Worm (Caenorhabditis elegans) whole organism, L2 larva: ENCODE measurements around the gene sre-48.
A peak's percentile ranks its signal among the peaks of the same experiment; 100 is the strongest.

Experiments
- F13H6.1 ChIP-seq: sonication (generic microtip); optimal IDR thresholded peaks from 2 replicates; lab custom pipeline; 2016; ENCODE audit warnings: missing genetic modification characterization, missing compliant biosample characterization
- ZK546.5 ChIP-seq: sonication (generic microtip); optimal IDR thresholded peaks from 2 replicates; lab custom pipeline; 2017; ENCODE audit warnings: missing biosample characterization, missing genetic modification characterization
- aly-2 ChIP-seq: fragments of 150-350 bp; optimal IDR thresholded peaks from 2 replicates; lab custom pipeline; 2014; ENCODE audit warnings: missing biosample characterization, missing genetic modification characterization
- blmp-1 ChIP-seq: sonication (generic microtip); optimal IDR thresholded peaks from 2 replicates; lab custom pipeline; 2017; ENCODE audit warnings: missing genetic modification characterization, mild to moderate bottlenecking, missing compliant biosample characterization, antibody characterized with exemption, moderate library complexity; ENCODE audit not compliant: insufficient read depth
- ceh-16 ChIP-seq: fragments of 150-350 bp; optimal IDR thresholded peaks from 2 replicates; lab custom pipeline; 2014; ENCODE audit warnings: missing biosample characterization, missing genetic modification characterization
- ceh-82 ChIP-seq: fragments of 150-350 bp; optimal IDR thresholded peaks from 2 replicates; lab custom pipeline; 2014; ENCODE audit warnings: missing biosample characterization, missing genetic modification characterization
- dmd-4 ChIP-seq: sonication (generic microtip); optimal IDR thresholded peaks from 2 replicates; lab custom pipeline; 2017; ENCODE audit warnings: missing biosample characterization, missing genetic modification characterization
- egl-27 ChIP-seq: sonication (generic microtip); optimal IDR thresholded peaks from 3 replicates; lab custom pipeline; 2017; ENCODE audit warnings: missing biosample characterization, missing genetic modification reagents, missing genetic modification characterization
- elt-3 ChIP-seq: sonication (generic microtip); optimal IDR thresholded peaks from 2 replicates; lab custom pipeline; 2017; ENCODE audit warnings: missing biosample characterization, missing genetic modification characterization
- fos-1 ChIP-seq: fragments of 150-350 bp; optimal IDR thresholded peaks from 2 replicates; lab custom pipeline; 2014; ENCODE audit warnings: missing biosample characterization, missing genetic modification characterization
- gmeb-1 ChIP-seq: fragments of 150-350 bp; optimal IDR thresholded peaks from 2 replicates; lab custom pipeline; 2014; ENCODE audit warnings: missing biosample characterization, missing genetic modification characterization
- lin-11 ChIP-seq: fragments of 150-350 bp; sonication (generic microtip); optimal IDR thresholded peaks from 2 replicates; lab custom pipeline; 2014; ENCODE audit warnings: missing biosample characterization, missing genetic modification characterization, inconsistent platforms, mixed read lengths
- lin-13 ChIP-seq: fragments of 150-350 bp; optimal IDR thresholded peaks from 2 replicates; lab custom pipeline; 2014; ENCODE audit warnings: missing biosample characterization, missing genetic modification reagents, missing genetic modification characterization
- lin-39 ChIP-seq: fragments of 150-350 bp; optimal IDR thresholded peaks from 2 replicates; lab custom pipeline; 2014; ENCODE audit warnings: missing biosample characterization, missing genetic modification reagents, missing genetic modification characterization
- lsy-2 ChIP-seq, 2 experiments: fragments of 150-350 bp in 1 of 2; sonication (generic microtip) in 1 of 2; optimal IDR thresholded peaks; 2 replicates each; lab custom pipeline; 2014 to 2017; ENCODE audit warnings: missing biosample characterization in 2 of 2, missing genetic modification characterization in 2 of 2
- mab-5 ChIP-seq: fragments of 150-350 bp; optimal IDR thresholded peaks from 2 replicates; lab custom pipeline; 2014; ENCODE audit warnings: missing biosample characterization, missing genetic modification characterization
- nhr-10 ChIP-seq: sonication (generic microtip); optimal IDR thresholded peaks from 2 replicates; lab custom pipeline; 2017; ENCODE audit warnings: missing biosample characterization, missing genetic modification characterization
- nhr-12 ChIP-seq: fragments of 150-350 bp; optimal IDR thresholded peaks from 2 replicates; lab custom pipeline; 2014; ENCODE audit warnings: missing biosample characterization, missing genetic modification characterization
- nhr-129 ChIP-seq: fragments of 150-350 bp; optimal IDR thresholded peaks from 2 replicates; lab custom pipeline; 2014; ENCODE audit warnings: missing biosample characterization, missing genetic modification characterization
- nhr-21 ChIP-seq: fragments of 150-350 bp; optimal IDR thresholded peaks from 2 replicates; lab custom pipeline; 2014; ENCODE audit warnings: missing biosample characterization, missing genetic modification characterization
- nhr-25 ChIP-seq: fragments of 150-350 bp; sonication (generic microtip); optimal IDR thresholded peaks from 3 replicates; lab custom pipeline; 2014; ENCODE audit warnings: missing biosample characterization, missing genetic modification characterization
- nhr-6 ChIP-seq: fragments of 150-350 bp; optimal IDR thresholded peaks from 2 replicates; lab custom pipeline; 2014; ENCODE audit warnings: missing biosample characterization, missing genetic modification characterization
- nhr-77 ChIP-seq: fragments of 150-350 bp; optimal IDR thresholded peaks from 2 replicates; lab custom pipeline; 2014; ENCODE audit warnings: missing biosample characterization, missing genetic modification characterization
- skn-1 ChIP-seq: sonication (generic microtip); optimal IDR thresholded peaks from 2 replicates; lab custom pipeline; 2017; ENCODE audit warnings: missing biosample characterization, missing genetic modification characterization
- sma-9 ChIP-seq, 2 experiments: fragments of 150-350 bp in 1 of 2; sonication (generic microtip) in 1 of 2; optimal IDR thresholded peaks; 2 replicates each; lab custom pipeline; 2014 to 2016; ENCODE audit warnings: missing genetic modification characterization in 2 of 2, mild to moderate bottlenecking in 1 of 2, missing biosample characterization in 1 of 2, missing compliant biosample characterization in 1 of 2, missing genetic modification reagents in 1 of 2, moderate library complexity in 1 of 2
- unc-55 ChIP-seq: fragments of 150-350 bp; sonication (generic microtip); optimal IDR thresholded peaks from 3 replicates; lab custom pipeline; 2014; ENCODE audit warnings: missing biosample characterization, missing genetic modification reagents, missing genetic modification characterization
- unc-62 ChIP-seq: fragments of 150-350 bp; optimal IDR thresholded peaks from 2 replicates; lab custom pipeline; 2014; ENCODE audit warnings: missing biosample characterization, missing genetic modification reagents, missing genetic modification characterization
- zag-1 ChIP-seq: fragments of 150-350 bp; optimal IDR thresholded peaks from 2 replicates; lab custom pipeline; 2014; ENCODE audit warnings: missing biosample characterization, missing genetic modification characterization
- ztf-1 ChIP-seq: fragments of 200-800 bp; sonication (Bioruptor generic); conservative IDR thresholded peaks from 2 replicates; pipeline ENCODE4 v1.3.6; 2022; ENCODE audit warnings: missing genetic modification characterization, missing compliant biosample characterization
- ztf-4 ChIP-seq: fragments of 150-350 bp; optimal IDR thresholded peaks from 2 replicates; lab custom pipeline; 2014; ENCODE audit warnings: missing biosample characterization, missing genetic modification characterization

sre-48 gene

DNA sequence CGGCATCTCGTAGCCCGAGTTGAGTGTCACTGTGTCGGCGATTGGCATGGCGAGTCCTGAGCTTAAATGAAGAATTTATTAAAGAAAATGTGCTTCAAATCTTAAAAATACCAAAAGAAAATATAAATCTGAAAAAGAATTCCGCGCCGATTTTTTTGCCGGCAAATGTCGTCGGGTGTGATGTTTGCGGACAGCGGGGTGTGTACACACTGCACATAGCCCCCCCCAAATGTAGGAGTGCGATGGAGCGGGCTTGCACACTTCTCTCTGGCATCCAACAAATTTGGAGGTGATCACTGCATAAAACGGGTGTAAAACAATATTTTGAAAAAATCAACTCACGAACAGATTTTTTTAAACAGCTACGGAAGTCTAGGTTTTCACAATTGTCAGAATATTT, 3.5 kb downstream of the sre-48 start, which contains the start of gene Y39G8B.2 (continued):
- TF ChIP-seq lsy-2 (tag; optimal IDR thresholded peaks at IDR 0.05; lab: Kevin White, UChicago) (peak; percentile 77 to 92), gmeb-1 (peak; percentile 81), lin-39 (tag; lab: Kevin White, UChicago) (no peak), mab-5 (tag; lab: Kevin White, UChicago) (peak; percentile 59)

DNA sequence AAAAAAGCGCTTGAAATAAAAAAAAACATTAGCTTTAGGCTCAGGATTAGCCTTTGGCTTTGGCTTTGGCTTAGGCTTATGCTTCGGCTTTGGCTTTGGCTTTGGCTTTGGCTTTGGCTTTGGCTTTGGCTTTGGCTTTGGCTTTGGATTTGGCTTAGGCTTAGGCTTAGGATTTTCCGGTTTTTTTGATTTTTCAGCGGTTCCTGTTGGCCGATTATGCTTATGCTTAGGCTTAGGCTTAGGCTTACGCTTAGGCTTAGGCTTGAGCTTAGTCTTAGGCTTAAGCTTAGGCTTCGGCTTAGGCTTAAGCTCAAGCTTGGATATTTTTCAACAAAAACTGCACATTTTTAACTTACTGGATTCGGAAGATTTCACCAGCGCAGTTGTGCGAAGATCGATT, 5.5 kb downstream of the sre-48 start:
- TF ChIP-seq unc-62 (GFP tag; lab: Kevin White, UChicago) = no peak

- peak; percentile 34 for TF ChIP-seq skn-1 (tag; lab: Kevin White, UChicago)
- peak; percentile 45 for TF ChIP-seq fos-1 (tag; lab: Kevin White, UChicago)
- peak; percentile 3 for TF ChIP-seq gmeb-1
- TF ChIP-seq blmp-1 = no peak
- no peak for TF ChIP-seq nhr-77 (tag; lab: Kevin White, UChicago)
- TF ChIP-seq lsy-2 (tag; optimal IDR thresholded peaks at IDR 0.05; lab: Kevin White, UChicago) = peak in 1 of 2 experiments; percentile 24
- TF ChIP-seq, all 48 proteins: peak for 4
These were observed 6.2 kb downstream of the sre-48 start, which contains the start of gene Y39G8B.1 for ce11 chrII:13973514-13973913. Gene Y39G8B.1 (minus strand): TSS chrII:13973812.

ce11 chrII:13972199-13972598, 7.5 kb downstream of the sre-48 start:
- TF ChIP-seq nhr-21 = no peak

- TF ChIP-seq elt-3 (no peak), unc-62 (GFP tag; lab: Kevin White, UChicago) (no peak), ztf-1 (GFP tag; lab: Robert Waterston, UW) (no peak), skn-1 (tag; lab: Kevin White, UChicago) (no peak), ztf-4 (tag; lab: Kevin White, UChicago) (no peak), sma-9 (GFP tag; optimal IDR thresholded peaks at IDR 0.05; lab: Kevin White, UChicago) (no peak), sma-9 (tag; optimal IDR thresholded peaks at IDR 0.05; lab: Kevin White, UChicago) (no peak), nhr-77 (tag; lab: Kevin White, UChicago) (no peak), nhr-10 (tag; lab: Kevin White, UChicago) (no peak), aly-2 (tag; lab: Kevin White, UChicago) (no peak), lin-11 (no peak), fos-1 (tag; lab: Kevin White, UChicago) (no peak), nhr-25 (tag; lab: Kevin White, UChicago) (no peak), ZK546.5 (tag; lab: Kevin White, UChicago) (no peak), nhr-6 (tag; lab: Kevin White, UChicago) (no peak), dmd-4 (no peak), egl-27 (tag; lab: Kevin White, UChicago) (no peak)
These were observed 10.7 kb downstream of the sre-48 start, which contains the start of gene sre-43 for ce11 chrII:13968979-13969378. Gene sre-43 (minus strand): TSS chrII:13969079.

DNA sequence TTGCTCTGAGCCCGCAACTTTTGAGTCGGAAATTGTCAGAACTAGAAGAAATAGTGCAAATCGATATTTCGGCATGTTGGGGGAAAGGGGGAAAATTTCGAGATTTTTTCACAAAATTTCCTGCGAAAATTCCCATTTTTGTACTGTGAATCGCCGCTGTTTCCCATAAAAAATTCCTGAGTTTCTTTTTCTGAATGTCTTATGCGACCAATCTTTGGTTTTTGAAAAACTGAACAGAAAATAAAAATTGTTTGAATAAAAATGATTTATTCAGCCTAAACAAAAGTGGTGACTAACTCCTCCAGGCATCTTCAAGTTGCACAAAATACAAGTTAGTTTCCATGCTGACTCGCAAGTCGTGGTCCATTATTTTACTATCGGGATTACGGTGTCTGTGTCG, 13.4 kb downstream of the sre-48 start, which contains the start of gene W07G1.7:
W07G1.7 (minus strand) TSS at position 101 of the 400 bp plus-strand sequence.
- no peak for TF ChIP-seq blmp-1
- no peak for TF ChIP-seq sma-9 (GFP tag; optimal IDR thresholded peaks at IDR 0.05; lab: Kevin White, UChicago)
- no peak for TF ChIP-seq sma-9 (tag; optimal IDR thresholded peaks at IDR 0.05; lab: Kevin White, UChicago)
- TF ChIP-seq, all 48 proteins: peak for 0

- TF ChIP-seq dmd-4 = no peak
- TF ChIP-seq unc-55 = no peak
- TF ChIP-seq zag-1 (tag; lab: Kevin White, UChicago) = no peak
- no peak for TF ChIP-seq ceh-82 (tag; lab: Kevin White, UChicago)
- TF ChIP-seq egl-27 (tag; lab: Kevin White, UChicago) = no peak
- TF ChIP-seq F13H6.1 = no peak
- TF ChIP-seq unc-62 (GFP tag; lab: Kevin White, UChicago) = no peak
- no peak for TF ChIP-seq ceh-16 (tag; lab: Kevin White, UChicago)
- no peak for TF ChIP-seq nhr-10 (tag; lab: Kevin White, UChicago)
These were observed 15.4 kb downstream of the sre-48 start for ce11 chrII:13964325-13964724.

DNA sequence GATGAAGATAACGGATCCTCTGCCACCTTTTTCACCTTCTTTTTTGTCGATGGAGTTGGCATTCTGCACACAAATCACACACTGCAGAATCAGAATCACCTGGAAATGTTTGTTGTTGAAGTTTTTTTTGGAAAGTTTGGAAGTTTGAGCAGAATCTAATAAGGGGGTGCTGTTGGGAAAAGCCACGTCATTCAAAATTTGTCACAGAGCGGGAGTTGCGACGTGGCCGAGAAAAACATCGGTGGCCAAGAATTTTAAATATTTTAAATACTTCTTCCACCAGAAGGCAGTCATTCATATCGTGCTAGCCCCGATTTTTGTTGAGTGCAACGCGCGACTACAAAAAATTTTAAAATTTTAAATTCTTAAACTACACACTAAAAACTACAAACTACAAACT, 17.4 kb downstream of the sre-48 start, which contains the start of gene rpi-1:
rpi-1 (minus strand) TSS at position 101 of the 400 bp plus-strand sequence.
- no peak for TF ChIP-seq gmeb-1
- no peak for TF ChIP-seq nhr-12 (tag; lab: Kevin White, UChicago)
- no peak for TF ChIP-seq skn-1 (tag; lab: Kevin White, UChicago)
- TF ChIP-seq nhr-129 (tag; lab: Kevin White, UChicago) = no peak
- no peak for TF ChIP-seq lin-13
- TF ChIP-seq aly-2 (tag; lab: Kevin White, UChicago) = no peak
- TF ChIP-seq nhr-25 (tag; lab: Kevin White, UChicago) = no peak
